Fruit fly (Drosophila melanogaster) whole organism, embryonic: ENCODE data around the gene put.

ENCODE experiments used
- B-H1 ChIP-seq: fragments of 200-800 bp; sonication (Bioruptor generic); IDR thresholded peaks from 3 replicates; pipeline ENCODE4 v1.3.6; 2022; ENCODE audit warnings: missing biosample characterization, missing genetic modification characterization
- CG1024 ChIP-seq: fragments of 200-800 bp; sonication (Bioruptor generic); IDR thresholded peaks from 2 replicates; pipeline ENCODE4 v1.3.6; 2022; ENCODE audit warnings: missing biosample characterization, missing genetic modification characterization
- CG10267 ChIP-seq: fragments of 200-800 bp; sonication (Bioruptor generic); optimal IDR thresholded peaks from 2 replicates; lab custom pipeline; 2018; ENCODE audit warnings: missing biosample characterization, mild to moderate bottlenecking, missing genetic modification characterization, moderate library complexity
- CG10431 ChIP-seq: fragments of 200-800 bp; sonication (Bioruptor generic); optimal IDR thresholded peaks from 3 replicates; lab custom pipeline; 2018; ENCODE audit warnings: missing biosample characterization, mild to moderate bottlenecking, missing genetic modification characterization
- CG11085 ChIP-seq: fragments of 200-800 bp; sonication (Bioruptor generic); IDR thresholded peaks from 2 replicates; pipeline ENCODE4 v1.3.6; 2022; ENCODE audit warnings: missing biosample characterization, missing genetic modification characterization
- CG11504 ChIP-seq: fragments of 200-800 bp; sonication (Bioruptor generic); optimal IDR thresholded peaks from 3 replicates; lab custom pipeline; 2019; ENCODE audit warnings: missing biosample characterization, mild to moderate bottlenecking, missing genetic modification characterization, moderate library complexity
- CG12391 ChIP-seq: fragments of 200-800 bp; sonication (Bioruptor generic); optimal IDR thresholded peaks from 3 replicates; lab custom pipeline; 2018; ENCODE audit warnings: missing biosample characterization, mild to moderate bottlenecking, missing genetic modification characterization, moderate library complexity
- CG12744 ChIP-seq: fragments of 200-800 bp; sonication (Bioruptor generic); optimal IDR thresholded peaks from 2 replicates; lab custom pipeline; 2016; ENCODE audit warnings: missing biosample characterization, missing genetic modification characterization
- CG12942 ChIP-seq: fragments of 200-800 bp; sonication (Bioruptor generic); optimal IDR thresholded peaks from 3 replicates; lab custom pipeline; 2016; ENCODE audit warnings: missing biosample characterization, missing genetic modification characterization
- CG13287 ChIP-seq: fragments of 200-800 bp; sonication (Bioruptor generic); IDR thresholded peaks from 2 replicates; pipeline ENCODE4 v1.3.6; 2022; ENCODE audit warnings: missing biosample characterization, missing genetic modification characterization; ENCODE audit not compliant: partially characterized antibody
- CG13296 ChIP-seq: fragments of 200-800 bp; sonication (Bioruptor generic); optimal IDR thresholded peaks from 3 replicates; lab custom pipeline; 2018; ENCODE audit warnings: missing biosample characterization, mild to moderate bottlenecking, missing genetic modification characterization
- CG14667 ChIP-seq: fragments of 200-800 bp; sonication (Bioruptor generic); IDR thresholded peaks from 2 replicates; pipeline ENCODE4 v1.3.6; 2022; ENCODE audit warnings: missing biosample characterization, missing genetic modification characterization
- CG14860 ChIP-seq: fragments of 200-800 bp; sonication (Bioruptor generic); IDR thresholded peaks from 3 replicates; pipeline ENCODE4 v1.3.6; 2022; ENCODE audit warnings: missing biosample characterization, missing genetic modification characterization; ENCODE audit not compliant: partially characterized antibody
- CG15479 ChIP-seq: fragments of 200-800 bp; sonication (Bioruptor generic); optimal IDR thresholded peaks from 3 replicates; lab custom pipeline; 2019; ENCODE audit warnings: missing biosample characterization, mild to moderate bottlenecking, missing genetic modification characterization, moderate library complexity
- CG2712 ChIP-seq: fragments of 200-800 bp; optimal IDR thresholded peaks from 3 replicates; lab custom pipeline; 2019; ENCODE audit warnings: missing biosample characterization, mild to moderate bottlenecking, missing genetic modification characterization, moderate library complexity
- CG31441 ChIP-seq: fragments of 200-800 bp; sonication (Bioruptor generic); IDR thresholded peaks from 2 replicates; pipeline ENCODE4 v1.3.6; 2022; ENCODE audit warnings: missing biosample characterization, missing genetic modification characterization
- CG3995 ChIP-seq: fragments of 200-800 bp; sonication (Bioruptor generic); optimal IDR thresholded peaks from 3 replicates; lab custom pipeline; 2016; ENCODE audit warnings: missing biosample characterization, missing genetic modification characterization
- CG4820 ChIP-seq: fragments of 200-800 bp; sonication (Bioruptor generic); optimal IDR thresholded peaks from 3 replicates; lab custom pipeline; 2016; ENCODE audit warnings: missing biosample characterization, missing genetic modification characterization
- CG8089 ChIP-seq: fragments of 200-800 bp; sonication (Bioruptor generic); optimal IDR thresholded peaks from 3 replicates; lab custom pipeline; 2016; ENCODE audit warnings: missing biosample characterization, missing genetic modification characterization
- CG8359 ChIP-seq: fragments of 200-800 bp; sonication (Bioruptor generic); optimal IDR thresholded peaks from 2 replicates; lab custom pipeline; 2017; ENCODE audit warnings: missing biosample characterization, mild to moderate bottlenecking, missing genetic modification characterization, borderline replicate concordance
- CG8924 ChIP-seq: fragments of 200-800 bp; optimal IDR thresholded peaks from 3 replicates; lab custom pipeline; 2019; ENCODE audit warnings: missing biosample characterization, mild to moderate bottlenecking, missing genetic modification characterization, moderate library complexity
- E2f2 ChIP-seq: fragments of 200-800 bp; sonication (Bioruptor generic); IDR thresholded peaks from 2 replicates; pipeline ENCODE4 v1.3.6; 2022; ENCODE audit warnings: missing biosample characterization, missing genetic modification characterization
- H2.0 ChIP-seq: fragments of 200-800 bp; sonication (Bioruptor generic); IDR thresholded peaks from 2 replicates; pipeline ENCODE4 v1.3.6; 2022; ENCODE audit warnings: missing biosample characterization, missing genetic modification characterization
- Hr3 ChIP-seq: fragments of 200-800 bp; sonication (Bioruptor generic); optimal IDR thresholded peaks from 3 replicates; lab custom pipeline; 2016; ENCODE audit warnings: missing biosample characterization, missing genetic modification characterization
- Mes4 ChIP-seq: fragments of 200-800 bp; sonication (Bioruptor generic); optimal IDR thresholded peaks from 2 replicates; lab custom pipeline; 2016; ENCODE audit warnings: missing biosample characterization, missing genetic modification characterization
- Nf-YB ChIP-seq: fragments of 200-800 bp; sonication (Bioruptor generic); optimal IDR thresholded peaks from 3 replicates; lab custom pipeline; 2019; ENCODE audit warnings: missing biosample characterization, mild to moderate bottlenecking, missing genetic modification characterization, moderate library complexity
- Rfx ChIP-seq: fragments of 200-800 bp; sonication (Bioruptor generic); IDR thresholded peaks from 2 replicates; pipeline ENCODE4 v1.3.6; 2022; ENCODE audit warnings: missing biosample characterization, missing genetic modification characterization
- Sry-δ ChIP-seq: fragments of 200-800 bp; sonication (Bioruptor generic); optimal IDR thresholded peaks from 2 replicates; lab custom pipeline; 2016; ENCODE audit warnings: missing biosample characterization, missing genetic modification characterization
- Ssrp ChIP-seq: fragments of 200-800 bp; sonication (Bioruptor generic); optimal IDR thresholded peaks from 2 replicates; lab custom pipeline; 2018; ENCODE audit warnings: missing biosample characterization, mild to moderate bottlenecking, missing genetic modification characterization, moderate library complexity
- Xrp1 ChIP-seq: fragments of 200-800 bp; sonication (Bioruptor generic); IDR thresholded peaks from 2 replicates; pipeline ENCODE4 v1.3.6; 2022; ENCODE audit warnings: missing biosample characterization, missing genetic modification characterization
- ab ChIP-seq: fragments of 200-800 bp; sonication (Bioruptor generic); optimal IDR thresholded peaks from 2 replicates; lab custom pipeline; 2016; ENCODE audit warnings: missing biosample characterization, missing genetic modification characterization
- ap ChIP-seq: fragments of 200-800 bp; sonication (Bioruptor generic); IDR thresholded peaks from 2 replicates; pipeline ENCODE4 v1.3.6; 2022; ENCODE audit warnings: missing biosample characterization, missing genetic modification characterization
- cad ChIP-seq: fragments of >200 bp; optimal IDR thresholded peaks from 2 replicates; lab custom pipeline; 2017; ENCODE audit warnings: missing biosample characterization, missing genetic modification characterization
- cas ChIP-seq: fragments of 200-800 bp; sonication (Bioruptor generic); IDR thresholded peaks from 2 replicates; pipeline ENCODE4 v1.3.6; 2022; ENCODE audit warnings: missing biosample characterization, missing genetic modification characterization
- dpn ChIP-seq, 2 experiments: fragments of 200-800 bp; sonication (Bioruptor generic); optimal IDR thresholded peaks; 3 replicates each; lab custom pipeline; 2016; ENCODE audit warnings: missing biosample characterization in 2 of 2, missing genetic modification characterization in 2 of 2
- gce ChIP-seq: fragments of 200-800 bp; sonication (Bioruptor generic); IDR thresholded peaks from 3 replicates; pipeline ENCODE4 v1.3.6; 2022; ENCODE audit warnings: missing biosample characterization, missing genetic modification characterization
- gcm2 ChIP-seq: fragments of 200-800 bp; sonication (Bioruptor generic); optimal IDR thresholded peaks from 2 replicates; lab custom pipeline; 2016; ENCODE audit warnings: missing biosample characterization, missing genetic modification characterization
- hkb ChIP-seq, 2 experiments: fragments of 200-800 bp in 1 of 2; fragments of >200 bp in 1 of 2; sonication (Bioruptor generic) in 1 of 2; IDR thresholded peaks in 1 of 2; optimal IDR thresholded peaks in 1 of 2; 2 replicates each; pipeline versions ENCODE4 v1.3.6 to Lab custom; 2017 to 2022; ENCODE audit warnings: missing biosample characterization in 1 of 2, missing genetic modification characterization in 1 of 2
- insv ChIP-seq, 2 experiments: fragments of 200-800 bp; sonication (Bioruptor generic); optimal IDR thresholded peaks; 3 replicates each; lab custom pipeline; 2016 to 2018; ENCODE audit warnings: missing biosample characterization in 2 of 2, missing genetic modification characterization in 2 of 2
- inv ChIP-seq: fragments of 200-800 bp; sonication (Bioruptor generic); IDR thresholded peaks from 2 replicates; pipeline ENCODE4 v1.3.6; 2022; ENCODE audit warnings: missing biosample characterization, missing genetic modification characterization; ENCODE audit not compliant: partially characterized antibody
- luna ChIP-seq: fragments of 200-800 bp; sonication (Bioruptor generic); optimal IDR thresholded peaks from 2 replicates; lab custom pipeline; 2016; ENCODE audit warnings: missing biosample characterization, missing genetic modification characterization
- pho ChIP-seq: fragments of 200-800 bp; sonication (Bioruptor generic); optimal IDR thresholded peaks from 2 replicates; lab custom pipeline; 2016; ENCODE audit warnings: missing biosample characterization, missing genetic modification characterization
- prd ChIP-seq, 3 experiments: fragments of >200 bp in 2 of 3; fragments of 200-800 bp in 1 of 3; sonication (Bioruptor generic) in 1 of 3; optimal IDR thresholded peaks in 2 of 3; IDR thresholded peaks in 1 of 3; 2 replicates in 2 of 3; 3 replicates in 1 of 3; pipeline versions ENCODE4 v1.3.6 to Lab custom; 2017 to 2022; ENCODE audit warnings: missing biosample characterization in 1 of 3, missing genetic modification characterization in 1 of 3
- slbo ChIP-seq: fragments of 200-800 bp; sonication (Bioruptor generic); IDR thresholded peaks from 2 replicates; pipeline ENCODE4 v1.3.6; 2022; ENCODE audit warnings: missing biosample characterization, missing genetic modification characterization
- sqz ChIP-seq: fragments of 200-800 bp; sonication (Bioruptor generic); optimal IDR thresholded peaks from 3 replicates; lab custom pipeline; 2018; ENCODE audit warnings: missing biosample characterization, mild to moderate bottlenecking, missing genetic modification characterization
- tio ChIP-seq: fragments of 200-800 bp; sonication (Bioruptor generic); optimal IDR thresholded peaks from 2 replicates; lab custom pipeline; 2017; ENCODE audit warnings: missing biosample characterization, missing genetic modification characterization, inconsistent platforms
- tx ChIP-seq: fragments of 200-800 bp; sonication (Bioruptor generic); optimal IDR thresholded peaks from 2 replicates; lab custom pipeline; 2016; ENCODE audit warnings: missing biosample characterization, missing genetic modification characterization
- vfl ChIP-seq: fragments of 200-800 bp; sonication (Bioruptor generic); optimal IDR thresholded peaks from 2 replicates; lab custom pipeline; 2016; ENCODE audit warnings: missing biosample characterization, missing genetic modification characterization

The put gene

DNA sequence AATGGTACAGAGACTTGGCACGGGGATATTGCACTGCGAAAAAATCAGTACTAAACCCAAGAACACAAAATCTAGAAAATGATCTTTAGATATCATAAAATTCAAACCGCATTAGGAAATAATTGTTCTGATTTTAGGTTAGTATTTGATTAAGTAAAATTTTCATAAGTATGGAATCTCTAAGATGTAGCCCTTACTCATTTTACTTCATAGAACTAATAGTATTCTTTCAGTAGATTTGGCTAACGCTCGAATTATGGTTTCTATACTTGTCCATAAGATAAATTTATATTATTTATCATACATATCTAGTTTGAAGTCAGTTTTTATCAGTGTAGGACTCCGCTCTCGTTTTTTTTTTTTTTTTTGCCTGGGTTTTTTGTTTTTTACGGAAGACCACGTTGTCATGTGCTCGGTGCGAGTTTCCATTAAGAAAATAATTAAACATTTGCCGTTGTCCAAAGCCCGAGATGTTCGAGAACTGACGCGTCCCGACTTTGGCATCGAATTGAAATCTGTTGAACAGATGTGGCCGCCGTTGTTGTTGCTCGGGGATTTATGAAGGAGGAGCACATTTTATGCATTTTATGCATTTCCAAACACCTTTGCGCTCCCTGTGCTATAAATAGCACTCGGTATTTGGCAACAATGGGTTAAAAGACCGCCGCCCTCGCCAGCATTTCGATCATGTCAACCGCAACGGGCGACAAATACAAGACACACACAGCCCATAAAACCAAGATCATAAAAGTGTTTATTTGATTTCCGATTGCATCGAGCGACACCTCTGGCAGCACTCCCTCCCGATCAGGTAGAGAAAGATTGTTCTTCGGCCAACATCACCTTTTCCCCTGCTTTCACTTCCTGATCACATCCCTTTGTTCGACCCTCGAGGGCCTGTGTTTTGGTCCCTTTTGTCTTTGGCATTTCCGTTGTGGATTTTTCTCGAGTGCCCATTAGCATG is 38.7 kb downstream of the put start (continued):
- TF ChIP-seq CG2712 (tag; lab: Kevin White, UChicago) (peak; percentile 71), Ssrp (tag; lab: Kevin White, UChicago) (peak; percentile 26), gce (GFP tag; lab: Robert Waterston, UW) (no peak), CG3995 (no peak), CG8359 (GFP tag; lab: Kevin White, UChicago) (no peak), prd (optimal IDR thresholded peaks at IDR 0.05; lab: Kevin White, UChicago) (no peak), prd (GFP tag; IDR thresholded peaks at IDR 0.05; lab: Robert Waterston, UW) (peak; percentile 52; the same call in 2 of the 3 replicates), B-H1 (GFP tag; lab: Robert Waterston, UW) (no peak), CG11085 (GFP tag; lab: Robert Waterston, UW) (no peak), CG13296 (GFP tag; lab: Kevin White, UChicago) (no peak), insv (GFP tag; optimal IDR thresholded peaks at IDR 0.05; lab: Kevin White, UChicago) (no peak), CG12391 (tag; lab: Kevin White, UChicago) (peak; percentile 50), cad (peak; percentile 88), CG12942 (GFP tag; lab: Kevin White, UChicago) (no peak), hkb (optimal IDR thresholded peaks at IDR 0.05; lab: Kevin White, UChicago) (no peak), hkb (GFP tag; IDR thresholded peaks at IDR 0.05; lab: Robert Waterston, UW) (no peak), tio (GFP tag; lab: Kevin White, UChicago) (peak; percentile 46), Mes4 (no peak), ab (no peak), luna (GFP tag; lab: Kevin White, UChicago) (no peak), CG13287 (GFP tag; lab: Robert Waterston, UW) (no peak), Xrp1 (GFP tag; lab: Robert Waterston, UW) (peak; percentile 39; the same call in 1 of the 2 replicates), CG4820 (GFP tag; lab: Kevin White, UChicago) (no peak), Rfx (GFP tag; lab: Robert Waterston, UW) (no peak), CG10267 (tag; lab: Kevin White, UChicago) (peak; percentile 9), E2f2 (no peak), CG14860 (GFP tag; lab: Robert Waterston, UW) (no peak), slbo (GFP tag; lab: Robert Waterston, UW) (no peak), vfl (GFP tag; lab: Kevin White, UChicago) (no peak), inv (no peak), tx (GFP tag; lab: Kevin White, UChicago) (no peak), CG10431 (GFP tag; lab: Kevin White, UChicago) (no peak), Hr3 (no peak), ap (no peak), CG8089 (GFP tag; lab: Kevin White, UChicago) (no peak), CG15479 (GFP tag; lab: Kevin White, UChicago) (peak; percentile 24), CG12744 (GFP tag; lab: Kevin White, UChicago) (no peak), H2.0 (GFP tag; lab: Robert Waterston, UW) (no peak), CG31441 (GFP tag; lab: Robert Waterston, UW) (0 out of 2 replicates have a peak, but pooled peaks have one; percentile 38), gcm2 (GFP tag; lab: Kevin White, UChicago) (no peak), CG11504 (tag; lab: Kevin White, UChicago) (no peak), Sry-δ (GFP tag; lab: Kevin White, UChicago) (no peak), CG8924 (peak; percentile 26), dpn (GFP tag; optimal IDR thresholded peaks at IDR 0.05; lab: Kevin White, UChicago) (no peak), CG1024 (GFP tag; lab: Robert Waterston, UW) (no peak), sqz (no peak), cas (no peak), pho (no peak), Nf-YB (no peak), CG14667 (GFP tag; lab: Robert Waterston, UW) (no peak)
